Worm (Caenorhabditis elegans): Measurements from ENCODE around the gene srg-24.

DNA sequence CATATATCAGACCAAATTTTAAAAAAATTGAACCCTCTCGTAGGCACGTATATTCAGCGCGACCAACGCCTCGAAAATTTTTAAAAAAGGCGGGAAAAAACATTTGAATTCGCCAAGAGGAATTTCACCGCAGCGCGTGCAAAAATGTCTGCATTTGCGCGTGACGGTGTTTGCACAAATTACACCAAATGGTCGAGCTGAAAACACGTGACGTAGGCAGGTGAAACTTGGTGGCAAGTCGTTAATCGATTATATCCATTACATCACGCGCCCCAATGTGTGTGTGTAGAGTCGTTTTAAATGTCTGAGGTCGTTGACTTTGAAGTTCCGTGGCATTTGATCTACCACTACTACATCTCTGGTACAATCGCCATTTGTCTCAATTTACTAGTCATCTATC, 49.7 kb downstream of the srg-24 start, which contains the start of gene sri-31:
- no peak for TF ChIP-seq skn-1 (tag; optimal IDR thresholded peaks at IDR 0.05)
- TF ChIP-seq dsc-1 (tag; optimal IDR thresholded peaks at IDR 0.05): no peak
- TF ChIP-seq C16A3.4 (tag; optimal IDR thresholded peaks at IDR 0.05): no peak
- TF ChIP-seq lin-39 (tag; optimal IDR thresholded peaks at IDR 0.05): no peak
- TF ChIP-seq ets-5 (GFP tag; IDR thresholded peaks at IDR 0.05): no peak
- TF ChIP-seq nhr-237 (tag; optimal IDR thresholded peaks at IDR 0.05): no peak
- TF ChIP-seq fkh-10 (GFP tag; optimal IDR thresholded peaks at IDR 0.05): no peak
- no peak for TF ChIP-seq hlh-17 (GFP tag; optimal IDR thresholded peaks at IDR 0.05; ENCODE audit: borderline replicate concordance)
- no peak for TF ChIP-seq nhr-12 (tag; optimal IDR thresholded peaks at IDR 0.05)
- TF ChIP-seq ztf-11 (tag; optimal IDR thresholded peaks at IDR 0.05): no peak
- no peak for TF ChIP-seq tlp-1 (tag; optimal IDR thresholded peaks at IDR 0.05)
- no peak for TF ChIP-seq nhr-77 (tag; optimal IDR thresholded peaks at IDR 0.05)

Measured in whole organism, L1 larva.